Fruit fly (Drosophila melanogaster) whole organism, embryonic: ENCODE data around the gene CG10508.

Experiments used
- CG1024 ChIP-seq: fragments of 200-800 bp; sonication (Bioruptor generic); IDR thresholded peaks from 2 replicates; pipeline ENCODE4 v1.3.6; 2022; ENCODE audit warnings: missing biosample characterization, missing genetic modification characterization
- CG12155 ChIP-seq: fragments of 200-800 bp; sonication (Bioruptor generic); optimal IDR thresholded peaks from 3 replicates; lab custom pipeline; 2016; ENCODE audit warnings: missing biosample characterization, missing genetic modification characterization
- Dll ChIP-seq: fragments of 200-800 bp; sonication (Bioruptor generic); IDR thresholded peaks from 4 replicates; pipeline ENCODE4 v1.3.6; 2022; ENCODE audit warnings: missing biosample characterization, missing genetic modification characterization; ENCODE audit not compliant: partially characterized antibody
- Hr78 ChIP-seq, 2 experiments: fragments of 200-800 bp in 1 of 2; fragments of >200 bp in 1 of 2; sonication (Bioruptor generic) in 1 of 2; optimal IDR thresholded peaks; 2 replicates each; lab custom pipeline; 2017 to 2019; ENCODE audit warnings: missing biosample characterization in 2 of 2, missing genetic modification characterization in 2 of 2, mild to moderate bottlenecking in 1 of 2, moderate library complexity in 1 of 2
- ab ChIP-seq: fragments of 200-800 bp; sonication (Bioruptor generic); optimal IDR thresholded peaks from 2 replicates; lab custom pipeline; 2016; ENCODE audit warnings: missing biosample characterization, missing genetic modification characterization
- chm ChIP-seq: fragments of 200-800 bp; sonication (Bioruptor generic); IDR thresholded peaks from 2 replicates; pipeline ENCODE4 v1.3.6; 2022; ENCODE audit warnings: missing biosample characterization, missing genetic modification characterization
- grau ChIP-seq: fragments of 200-800 bp; optimal IDR thresholded peaks from 3 replicates; lab custom pipeline; 2019; ENCODE audit warnings: missing biosample characterization, mild to moderate bottlenecking, missing genetic modification characterization, moderate library complexity
- toy ChIP-seq: fragments of 200-800 bp; sonication (Bioruptor generic); IDR thresholded peaks from 2 replicates; pipeline ENCODE4 v1.3.6; 2022; ENCODE audit warnings: missing biosample characterization, missing genetic modification characterization
- z ChIP-seq: fragments of 200-800 bp; sonication (Bioruptor generic); IDR thresholded peaks from 3 replicates; pipeline ENCODE4 v1.3.6; 2022; ENCODE audit warnings: missing biosample characterization, missing genetic modification characterization

- TF ChIP-seq ab (no peak), chm (GFP tag; lab: Robert Waterston, UW) (no peak), grau (tag; lab: Kevin White, UChicago) (peak; percentile 20), CG1024 (GFP tag; lab: Robert Waterston, UW) (no peak), Hr78 (GFP tag; optimal IDR thresholded peaks at IDR 0.05; lab: Kevin White, UChicago) (no peak), CG12155 (GFP tag; lab: Kevin White, UChicago) (peak; percentile 52), toy (GFP tag; lab: Robert Waterston, UW) (no peak), Dll (GFP tag; lab: Robert Waterston, UW) (0 out of 4 replicates have a peak, but pooled peaks have one; percentile 43), z (GFP tag; lab: Robert Waterston, UW) (no peak)
Observed at dm6 chr3L:21196563-21196962, 13.5 kb upstream of the CG10508 start, which contains the start of the genes Targ3 and park.
